In genomic region chr3R:13831596-13832119, dm6 we compare ENCODE assay signal across 1 fruit fly cellular context.
TF ChIP-seq lines count a peak whose summit lies in the region.

No protein-coding gene starts in this region.

TF ChIP-seq in whole organism, embryonic, 481 proteins besides CTCF, POLR2A, EP300 and RAD21 (continued from another document):
- TF ChIP-seq Hr39 (optimal IDR thresholded peaks at IDR 0.05; lab: Kevin White, UChicago) (peak; percentile 32), zfh1 (GFP tag; IDR thresholded peaks at IDR 0.05; lab: Robert Waterston, UW) (peak; percentile 71; the same call in 2 of the 3 replicates), dpn (GFP tag; optimal IDR thresholded peaks at IDR 0.05; lab: Kevin White, UChicago) (peak in 1 of 2 experiments; percentile 34), CG8388 (GFP tag; optimal IDR thresholded peaks at IDR 0.05; lab: Kevin White, UChicago) (peak; percentile 57), tin (GFP tag; optimal IDR thresholded peaks at IDR 0.05; lab: Kevin White, UChicago) (no peak), Atf6 (GFP tag; IDR thresholded peaks at IDR 0.05; lab: Robert Waterston, UW) (peak; percentile 40; the same call in 1 of the 2 replicates), sens-2 (GFP tag; IDR thresholded peaks at IDR 0.05; lab: Robert Waterston, UW) (peak; percentile 70), CG2712 (tag; optimal IDR thresholded peaks at IDR 0.05; lab: Kevin White, UChicago) (peak; percentile 72), CG30403 (GFP tag; optimal IDR thresholded peaks at IDR 0.05; lab: Kevin White, UChicago) (peak; percentile 5), az2 (GFP tag; optimal IDR thresholded peaks at IDR 0.05; lab: Kevin White, UChicago) (peak; percentile 38), bowl (GFP tag; IDR thresholded peaks at IDR 0.05; lab: Robert Waterston, UW) (peak; percentile 78), mam (GFP tag; optimal IDR thresholded peaks at IDR 0.05; lab: Kevin White, UChicago) (no peak), CG17829 (tag; optimal IDR thresholded peaks at IDR 0.05; lab: Kevin White, UChicago) (peak; percentile 50), CG17361 (GFP tag; IDR thresholded peaks at IDR 0.05; lab: Robert Waterston, UW) (0 out of 3 replicates have a peak, but pooled peaks have one; percentile 9), crol (GFP tag; IDR thresholded peaks at IDR 0.05; lab: Robert Waterston, UW) (peak; percentile 85), Gug (GFP tag; IDR thresholded peaks at IDR 0.05; lab: Robert Waterston, UW) (peak; percentile 41; the same call in 1 of the 4 replicates), CG13424 (tag; optimal IDR thresholded peaks at IDR 0.05; lab: Kevin White, UChicago) (peak; percentile 70), NfI (GFP tag; optimal IDR thresholded peaks at IDR 0.05; lab: Kevin White, UChicago) (peak; percentile 43), ttk (GFP tag; IDR thresholded peaks at IDR 0.05; lab: Robert Waterston, UW) (peak; percentile 59; the same call in 1 of the 2 replicates), nom (GFP tag; optimal IDR thresholded peaks at IDR 0.05; lab: Kevin White, UChicago) (peak; percentile 32), row (GFP tag; IDR thresholded peaks at IDR 0.05; lab: Robert Waterston, UW) (peak; percentile 77), Dfd (GFP tag; optimal IDR thresholded peaks at IDR 0.05; lab: Kevin White, UChicago) (no peak), hkb (optimal IDR thresholded peaks at IDR 0.05; lab: Kevin White, UChicago) (no peak), hkb (GFP tag; IDR thresholded peaks at IDR 0.05; lab: Robert Waterston, UW) (peak; percentile 69; the same call in 1 of the 2 replicates), Eip74EF (GFP tag; optimal IDR thresholded peaks at IDR 0.05; lab: Kevin White, UChicago) (peak in 1 of 2 experiments; percentile 43), grau (tag; optimal IDR thresholded peaks at IDR 0.05; lab: Kevin White, UChicago) (peak; percentile 62), CG33213 (GFP tag; optimal IDR thresholded peaks at IDR 0.05; lab: Kevin White, UChicago) (no peak), oc (tag; optimal IDR thresholded peaks at IDR 0.05; lab: Kevin White, UChicago) (peak; percentile 79), Nf-YC (tag; optimal IDR thresholded peaks at IDR 0.05; lab: Kevin White, UChicago) (peak; percentile 2), B-H1 (GFP tag; IDR thresholded peaks at IDR 0.05; lab: Robert Waterston, UW) (peak; percentile 55; the same call in 1 of the 3 replicates), CG11504 (tag; optimal IDR thresholded peaks at IDR 0.05; lab: Kevin White, UChicago) (peak; percentile 51), phol (tag; optimal IDR thresholded peaks at IDR 0.05; lab: Kevin White, UChicago) (peak; percentile 50), Nf-YB (GFP tag; optimal IDR thresholded peaks at IDR 0.05; lab: Kevin White, UChicago) (no peak), CG3847 (GFP tag; IDR thresholded peaks at IDR 0.05; lab: Robert Waterston, UW) (peak; percentile 65), ems (GFP tag; optimal IDR thresholded peaks at IDR 0.05; lab: Kevin White, UChicago) (peak; percentile 6), prd (optimal IDR thresholded peaks at IDR 0.05; lab: Kevin White, UChicago) (no peak), prd (GFP tag; IDR thresholded peaks at IDR 0.05; lab: Robert Waterston, UW) (peak; percentile 59; the same call in 2 of the 3 replicates), ap (GFP tag; IDR thresholded peaks at IDR 0.05; lab: Robert Waterston, UW) (0 out of 2 replicates have a peak, but pooled peaks have one; percentile 28), dmrt99B (tag; optimal IDR thresholded peaks at IDR 0.05; lab: Kevin White, UChicago) (peak; percentile 72), sens (GFP tag; lab: Kevin White, UChicago) (peak; percentile 53), sr (GFP tag; IDR thresholded peaks at IDR 0.05; lab: Robert Waterston, UW) (0 out of 3 replicates have a peak, but pooled peaks have one; percentile 2), Xbp1 (GFP tag; optimal IDR thresholded peaks at IDR 0.05; lab: Kevin White, UChicago) (peak; percentile 32), Mad (GFP tag; optimal IDR thresholded peaks at IDR 0.05; lab: Kevin White, UChicago) (no peak), bcd (GFP tag; optimal IDR thresholded peaks at IDR 0.05; lab: Kevin White, UChicago) (peak; percentile 15), vvl (GFP tag; IDR thresholded peaks at IDR 0.05; lab: Robert Waterston, UW) (peak; percentile 64; the same call in 1 of the 2 replicates), CG10979 (tag; optimal IDR thresholded peaks at IDR 0.05; lab: Kevin White, UChicago) (peak; percentile 15), bsh (GFP tag; optimal IDR thresholded peaks at IDR 0.05; lab: Kevin White, UChicago) (peak; percentile 43 to 70), PHDP (tag; optimal IDR thresholded peaks at IDR 0.05; lab: Kevin White, UChicago) (peak; percentile 62), CG15269 (tag; optimal IDR thresholded peaks at IDR 0.05; lab: Kevin White, UChicago) (peak; percentile 66), CG32772 (GFP tag; IDR thresholded peaks at IDR 0.05; lab: Robert Waterston, UW) (0 out of 2 replicates have a peak, but pooled peaks have one; percentile 54), Hey (tag; optimal IDR thresholded peaks at IDR 0.05; lab: Kevin White, UChicago) (no peak), Ssrp (tag; optimal IDR thresholded peaks at IDR 0.05; lab: Kevin White, UChicago) (peak; percentile 63), CG8924 (tag; optimal IDR thresholded peaks at IDR 0.05; lab: Kevin White, UChicago) (peak; percentile 37), Ets65A (GFP tag; lab: Kevin White, UChicago) (peak; percentile 17), CG34422 (GFP tag; IDR thresholded peaks at IDR 0.05; lab: Robert Waterston, UW) (peak; percentile 58; the same call in 1 of the 3 replicates), Sox102F (GFP tag; optimal IDR thresholded peaks at IDR 0.05; lab: Kevin White, UChicago) (peak; percentile 83), odd (GFP tag; optimal IDR thresholded peaks at IDR 0.05; lab: Kevin White, UChicago) (peak; percentile 64), CG43689 (GFP tag; IDR thresholded peaks at IDR 0.05; lab: Robert Waterston, UW) (peak; percentile 16; the same call in 1 of the 2 replicates), Awh (GFP tag; IDR thresholded peaks at IDR 0.05; lab: Robert Waterston, UW) (peak; percentile 60; the same call in 1 of the 2 replicates), Adf1 (GFP tag; IDR thresholded peaks at IDR 0.05; lab: Robert Waterston, UW) (peak; percentile 45; the same call in 1 of the 2 replicates), CG4854 (GFP tag; optimal IDR thresholded peaks at IDR 0.05; lab: Kevin White, UChicago) (no peak), ase (GFP tag; IDR thresholded peaks at IDR 0.05; lab: Robert Waterston, UW) (peak; percentile 61; the same call in 1 of the 3 replicates), CG4707 (GFP tag; optimal IDR thresholded peaks at IDR 0.05; lab: Kevin White, UChicago) (peak; percentile 36), Bteb2 (GFP tag; optimal IDR thresholded peaks at IDR 0.05; lab: Kevin White, UChicago) (no peak), otp (GFP tag; IDR thresholded peaks at IDR 0.05; lab: Robert Waterston, UW) (peak; percentile 61; the same call in 1 of the 3 replicates), CG13775 (GFP tag; optimal IDR thresholded peaks at IDR 0.05; lab: Kevin White, UChicago) (no peak), CG17186 (GFP tag; optimal IDR thresholded peaks at IDR 0.05; lab: Kevin White, UChicago) (no peak), CG17385 (GFP tag; optimal IDR thresholded peaks at IDR 0.05; lab: Kevin White, UChicago) (peak; percentile 59), gcm (GFP tag; optimal IDR thresholded peaks at IDR 0.05; lab: Kevin White, UChicago) (peak; percentile 31), sisA (GFP tag; IDR thresholded peaks at IDR 0.05; lab: Robert Waterston, UW) (0 out of 2 replicates have a peak, but pooled peaks have one; percentile 10), CG7556 (GFP tag; optimal IDR thresholded peaks at IDR 0.05; lab: Kevin White, UChicago) (peak; percentile 34), CG1529 (GFP tag; optimal IDR thresholded peaks at IDR 0.05; lab: Kevin White, UChicago) (peak; percentile 39), lola (GFP tag; optimal IDR thresholded peaks at IDR 0.05; lab: Kevin White, UChicago) (no peak), sc (optimal IDR thresholded peaks at IDR 0.05; lab: Kevin White, UChicago) (no peak), sc (GFP tag; optimal IDR thresholded peaks at IDR 0.05; lab: Kevin White, UChicago) (peak; percentile 36), HLH3B (GFP tag; IDR thresholded peaks at IDR 0.05; lab: Robert Waterston, UW) (peak; percentile 30), CG11696 (GFP tag; IDR thresholded peaks at IDR 0.05; lab: Robert Waterston, UW) (0 out of 2 replicates have a peak, but pooled peaks have one; percentile 37), CG7839 (tag; optimal IDR thresholded peaks at IDR 0.05; lab: Kevin White, UChicago) (peak; percentile 63), CG12391 (tag; optimal IDR thresholded peaks at IDR 0.05; lab: Kevin White, UChicago) (peak; percentile 55), CoRest (tag; optimal IDR thresholded peaks at IDR 0.05; lab: Kevin White, UChicago) (peak; percentile 60), MESR4 (GFP tag; optimal IDR thresholded peaks at IDR 0.05; lab: Kevin White, UChicago) (no peak), dimm (GFP tag; IDR thresholded peaks at IDR 0.05; lab: Robert Waterston, UW) (no peak), emc (GFP tag; optimal IDR thresholded peaks at IDR 0.05; lab: Kevin White, UChicago) (no peak), gcm2 (GFP tag; optimal IDR thresholded peaks at IDR 0.05; lab: Kevin White, UChicago) (no peak), CG32532 (GFP tag; IDR thresholded peaks at IDR 0.05; lab: Robert Waterston, UW) (peak; percentile 53; the same call in 1 of the 2 replicates), dati (GFP tag; IDR thresholded peaks at IDR 0.05; lab: Robert Waterston, UW) (no peak), D19A (tag; optimal IDR thresholded peaks at IDR 0.05; lab: Kevin White, UChicago) (peak; percentile 8), Fer2 (tag; optimal IDR thresholded peaks at IDR 0.05; lab: Kevin White, UChicago) (no peak), CG18619 (GFP tag; optimal IDR thresholded peaks at IDR 0.05; lab: Kevin White, UChicago) (peak; percentile 23), Hr51 (GFP tag; optimal IDR thresholded peaks at IDR 0.05; lab: Kevin White, UChicago) (peak in 1 of 2 experiments; percentile 76), org-1 (GFP tag; optimal IDR thresholded peaks at IDR 0.05; lab: Kevin White, UChicago) (no peak), Hr78 (GFP tag; optimal IDR thresholded peaks at IDR 0.05; lab: Kevin White, UChicago) (peak in 1 of 2 experiments; percentile 6), pan (optimal IDR thresholded peaks at IDR 0.05; lab: Kevin White, UChicago) (no peak), pan (GFP tag; optimal IDR thresholded peaks at IDR 0.05 in 1 of 2, IDR thresholded peaks at IDR 0.05 in 1 of 2) (peak in 1 of 2 experiments; percentile 34), ATbp (GFP tag; optimal IDR thresholded peaks at IDR 0.05; lab: Kevin White, UChicago) (peak; percentile 21), slbo (GFP tag; IDR thresholded peaks at IDR 0.05; lab: Robert Waterston, UW) (peak; percentile 66), croc (GFP tag; conservative IDR thresholded peaks at IDR 0.05; lab: Robert Waterston, UW) (peak; percentile 68; the same call in 2 of the 3 replicates)
